Fruit fly (Drosophila melanogaster) S2 (cell line): Measurements from ENCODE around the gene CarT.

ENCODE experiments used
- CG8478 ChIP-seq: fragments of >200 bp; optimal IDR thresholded peaks from 2 replicates; lab custom pipeline; 2018
- CTCF ChIP-seq, 2 experiments: fragments of >200 bp; optimal IDR thresholded peaks; 2 replicates each; lab custom pipeline; 2018

DNA sequence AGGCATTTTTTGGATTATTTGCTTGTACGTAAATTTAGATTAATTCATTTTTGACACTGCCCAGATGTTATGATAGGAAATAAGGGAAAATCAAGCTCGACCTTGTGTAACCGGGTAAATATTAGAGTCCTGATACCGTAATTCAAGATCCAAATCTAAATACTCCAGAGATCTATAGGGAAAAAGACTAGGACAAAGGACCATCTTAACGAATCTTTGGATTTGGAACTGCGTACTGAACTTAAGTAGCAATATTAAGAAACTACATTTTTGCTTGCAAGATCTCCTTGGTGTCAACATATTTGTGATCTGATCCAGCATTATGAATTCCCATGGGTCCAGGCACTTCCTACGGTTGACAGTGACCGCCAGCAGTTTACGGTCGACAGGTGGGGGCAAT lies 3.6 kb downstream of the CarT start, which contains the start of gene CG9316:
- no peak for TF ChIP-seq CG8478 (lab: Kevin White, UChicago)
- no peak for TF ChIP-seq CTCF (optimal IDR thresholded peaks at IDR 0.05; lab: Kevin White, UChicago)
